Worm (Caenorhabditis elegans) whole organism, mixed stage, embryonic: Measurements from ENCODE around the gene C26B9.2.
A peak's percentile ranks its signal among the peaks of the same experiment; 100 is the strongest.

Source experiments
- M03D4.4 ChIP-seq: sonication (generic microtip); optimal IDR thresholded peaks from 2 replicates; lab custom pipeline; 2017; ENCODE audit warnings: mild to moderate bottlenecking, missing genetic modification characterization, missing compliant biosample characterization
- bed-3 ChIP-seq: fragments of 200-800 bp; sonication (Bioruptor generic); optimal IDR thresholded peaks from 3 replicates; lab custom pipeline; 2018; ENCODE audit warnings: mild to moderate bottlenecking, missing genetic modification characterization, moderate library complexity, missing compliant biosample characterization
- blmp-1 ChIP-seq: fragments of 150-350 bp; optimal IDR thresholded peaks from 2 replicates; lab custom pipeline; 2014; ENCODE audit warnings: missing biosample characterization, missing genetic modification characterization
- ceh-39 ChIP-seq: fragments of 150-350 bp; optimal IDR thresholded peaks from 2 replicates; lab custom pipeline; 2014; ENCODE audit warnings: missing biosample characterization, missing genetic modification characterization
- ceh-43 ChIP-seq: fragments of 200-800 bp; sonication (Bioruptor generic); optimal IDR thresholded peaks from 2 replicates; lab custom pipeline; 2018; ENCODE audit warnings: mild to moderate bottlenecking, missing genetic modification characterization, moderate library complexity, missing compliant biosample characterization
- ceh-83 ChIP-seq: fragments of 200-800 bp; sonication (Bioruptor generic); optimal IDR thresholded peaks from 2 replicates; lab custom pipeline; 2018; ENCODE audit warnings: mild to moderate bottlenecking, missing genetic modification characterization, missing compliant biosample characterization
- ces-1 ChIP-seq: fragments of 150-350 bp; optimal IDR thresholded peaks from 2 replicates; lab custom pipeline; 2014; ENCODE audit warnings: missing biosample characterization, missing genetic modification reagents, missing genetic modification characterization
- cnd-1 ChIP-seq: fragments of 200-800 bp; sonication (Bioruptor generic); optimal IDR thresholded peaks from 2 replicates; lab custom pipeline; 2018; ENCODE audit warnings: mild to moderate bottlenecking, missing genetic modification characterization, missing compliant biosample characterization
- drap-1 ChIP-seq: fragments of 200-800 bp; sonication (Bioruptor generic); optimal IDR thresholded peaks from 3 replicates; lab custom pipeline; 2018; ENCODE audit warnings: mild to moderate bottlenecking, missing genetic modification characterization, missing compliant biosample characterization
- elt-1 ChIP-seq: sonication (generic microtip); optimal IDR thresholded peaks from 2 replicates; lab custom pipeline; 2017; ENCODE audit warnings: missing genetic modification characterization, mild to moderate bottlenecking, missing compliant biosample characterization, antibody characterized with exemption, moderate library complexity, borderline replicate concordance; ENCODE audit not compliant: insufficient read depth
- elt-3 ChIP-seq: fragments of 150-350 bp; optimal IDR thresholded peaks from 2 replicates; lab custom pipeline; 2014; ENCODE audit warnings: missing biosample characterization, missing genetic modification characterization
- flh-1 ChIP-seq: fragments of 200-800 bp; sonication (Bioruptor generic); optimal IDR thresholded peaks from 2 replicates; lab custom pipeline; 2018; ENCODE audit warnings: mild to moderate bottlenecking, missing genetic modification characterization, moderate library complexity, missing compliant biosample characterization
- ham-2 ChIP-seq: fragments of 200-800 bp; sonication (Bioruptor generic); optimal IDR thresholded peaks from 2 replicates; lab custom pipeline; 2018; ENCODE audit warnings: mild to moderate bottlenecking, missing genetic modification characterization, missing compliant biosample characterization
- hlh-1 ChIP-seq: fragments of 150-350 bp; optimal IDR thresholded peaks from 2 replicates; lab custom pipeline; 2014; ENCODE audit warnings: missing biosample characterization, missing genetic modification reagents, missing genetic modification characterization
- lin-13 ChIP-seq: fragments of 150-350 bp; optimal IDR thresholded peaks from 2 replicates; lab custom pipeline; 2014; ENCODE audit warnings: missing biosample characterization, missing genetic modification characterization
- lin-32 ChIP-seq: fragments of 200-800 bp; sonication (Bioruptor generic); optimal IDR thresholded peaks from 2 replicates; lab custom pipeline; 2018; ENCODE audit warnings: mild to moderate bottlenecking, missing genetic modification characterization, missing compliant biosample characterization
- lsy-2 ChIP-seq: fragments of 150-350 bp; optimal IDR thresholded peaks from 2 replicates; lab custom pipeline; 2014; ENCODE audit warnings: missing biosample characterization, missing genetic modification characterization
- mab-5 ChIP-seq: fragments of 150-350 bp; optimal IDR thresholded peaks from 2 replicates; lab custom pipeline; 2014; ENCODE audit warnings: missing biosample characterization, missing genetic modification characterization
- mep-1 ChIP-seq: fragments of 150-350 bp; optimal IDR thresholded peaks from 2 replicates; lab custom pipeline; 2017; ENCODE audit warnings: missing biosample characterization, missing genetic modification reagents, missing genetic modification characterization, inconsistent platforms
- mls-2 ChIP-seq: sonication (generic microtip); optimal IDR thresholded peaks from 2 replicates; lab custom pipeline; 2016; ENCODE audit warnings: mild to moderate bottlenecking, missing genetic modification characterization, moderate library complexity, missing compliant biosample characterization
- nhr-12 ChIP-seq: fragments of 150-350 bp; optimal IDR thresholded peaks from 2 replicates; lab custom pipeline; 2014; ENCODE audit warnings: missing biosample characterization, missing genetic modification characterization
- nhr-2 ChIP-seq: fragments of 150-350 bp; optimal IDR thresholded peaks from 2 replicates; lab custom pipeline; 2014; ENCODE audit warnings: missing biosample characterization, missing genetic modification characterization
- nhr-237 ChIP-seq: fragments of 150-350 bp; optimal IDR thresholded peaks from 2 replicates; lab custom pipeline; 2014; ENCODE audit warnings: missing biosample characterization, missing genetic modification characterization
- nhr-28 ChIP-seq: fragments of 150-350 bp; optimal IDR thresholded peaks from 2 replicates; lab custom pipeline; 2014; ENCODE audit warnings: missing biosample characterization, missing genetic modification characterization
- nhr-76 ChIP-seq: sonication (generic microtip); optimal IDR thresholded peaks from 2 replicates; lab custom pipeline; 2017; ENCODE audit warnings: missing biosample characterization, missing genetic modification characterization
- pha-4 ChIP-seq: fragments of 150-350 bp; optimal IDR thresholded peaks from 2 replicates; lab custom pipeline; 2018; ENCODE audit warnings: missing biosample characterization, missing genetic modification reagents, missing genetic modification characterization
- sem-2 ChIP-seq: fragments of 200-800 bp; sonication (Bioruptor generic); optimal IDR thresholded peaks from 2 replicates; lab custom pipeline; 2018; ENCODE audit warnings: mild to moderate bottlenecking, missing genetic modification characterization, missing compliant biosample characterization
- snpc-4 ChIP-seq: fragments of 150-350 bp; optimal IDR thresholded peaks from 2 replicates; lab custom pipeline; 2014; ENCODE audit warnings: missing biosample characterization, missing genetic modification characterization
- sptf-1 ChIP-seq: sonication (generic microtip); optimal IDR thresholded peaks from 2 replicates; lab custom pipeline; 2017; ENCODE audit warnings: mild to moderate bottlenecking, missing genetic modification characterization, moderate library complexity, missing compliant biosample characterization
- tbx-8 ChIP-seq: fragments of 200-800 bp; sonication (Bioruptor generic); optimal IDR thresholded peaks from 2 replicates; lab custom pipeline; 2018; ENCODE audit warnings: mild to moderate bottlenecking, missing genetic modification characterization, moderate library complexity, missing compliant biosample characterization
- unc-120 ChIP-seq: sonication (generic microtip); optimal IDR thresholded peaks from 2 replicates; lab custom pipeline; 2017; ENCODE audit warnings: missing genetic modification characterization, missing compliant biosample characterization; ENCODE audit not compliant: poor library complexity, severe bottlenecking
- unc-39 ChIP-seq: fragments of 150-350 bp; optimal IDR thresholded peaks from 2 replicates; lab custom pipeline; 2014; ENCODE audit warnings: missing biosample characterization, missing genetic modification characterization
- unc-62 ChIP-seq: fragments of 150-350 bp; optimal IDR thresholded peaks from 2 replicates; lab custom pipeline; 2014; ENCODE audit warnings: missing biosample characterization, missing genetic modification reagents, missing genetic modification characterization
- zip-8 ChIP-seq: fragments of 150-350 bp; optimal IDR thresholded peaks from 2 replicates; lab custom pipeline; 2014; ENCODE audit warnings: missing biosample characterization, missing genetic modification characterization
- ztf-11 ChIP-seq: fragments of 150-350 bp; optimal IDR thresholded peaks from 2 replicates; lab custom pipeline; 2014; ENCODE audit warnings: missing biosample characterization, missing genetic modification characterization

Gene C26B9.2

ce11 chrX:5347856-5348255, 7.9 kb downstream of the C26B9.2 start:
- no peak for TF ChIP-seq snpc-4 (tag; lab: Kevin White, UChicago)
- TF ChIP-seq blmp-1 (tag; lab: Kevin White, UChicago): no peak
- no peak for TF ChIP-seq elt-3
- no peak for TF ChIP-seq ceh-83
- TF ChIP-seq lin-13 (tag; lab: Kevin White, UChicago): no peak
- TF ChIP-seq zip-8 (tag; lab: Kevin White, UChicago): no peak
- TF ChIP-seq sptf-1 (tag; lab: Kevin White, UChicago): no peak
- no peak for TF ChIP-seq nhr-76 (tag; lab: Kevin White, UChicago)
- no peak for TF ChIP-seq lsy-2 (tag; lab: Kevin White, UChicago)
- TF ChIP-seq hlh-1 (tag; lab: Kevin White, UChicago): no peak
- no peak for TF ChIP-seq sem-2 (GFP tag; lab: Kevin White, UChicago)
- no peak for TF ChIP-seq ham-2 (GFP tag; lab: Kevin White, UChicago)
- TF ChIP-seq ceh-39 (tag; lab: Kevin White, UChicago): no peak
- no peak for TF ChIP-seq nhr-28 (tag; lab: Kevin White, UChicago)
- TF ChIP-seq M03D4.4 (tag; lab: Kevin White, UChicago): no peak
- TF ChIP-seq nhr-2: no peak
- TF ChIP-seq elt-1: no peak
- no peak for TF ChIP-seq tbx-8 (GFP tag; lab: Kevin White, UChicago)
- TF ChIP-seq mls-2 (tag; lab: Kevin White, UChicago): no peak

- TF ChIP-seq bed-3 (GFP tag; lab: Kevin White, UChicago) (no peak), lsy-2 (tag; lab: Kevin White, UChicago) (no peak), ceh-83 (no peak), nhr-2 (no peak), unc-120 (tag; lab: Kevin White, UChicago) (no peak), hlh-1 (tag; lab: Kevin White, UChicago) (no peak), sem-2 (GFP tag; lab: Kevin White, UChicago) (no peak), mep-1 (tag; lab: Kevin White, UChicago) (no peak), snpc-4 (tag; lab: Kevin White, UChicago) (no peak), mab-5 (tag; lab: Kevin White, UChicago) (no peak), ztf-11 (tag; lab: Kevin White, UChicago) (no peak), nhr-237 (no peak), tbx-8 (GFP tag; lab: Kevin White, UChicago) (no peak), flh-1 (GFP tag; lab: Kevin White, UChicago) (no peak), lin-32 (GFP tag; lab: Kevin White, UChicago) (no peak), elt-3 (no peak), zip-8 (tag; lab: Kevin White, UChicago) (no peak), lin-13 (tag; lab: Kevin White, UChicago) (no peak), drap-1 (GFP tag; lab: Kevin White, UChicago) (no peak)
Observed at ce11 chrX:5348529-5349148, 8.7 kb downstream of the C26B9.2 start, which contains the start of gene syx-3. Gene syx-3, plus strand, starts transcription at chrX:5349098.

- TF ChIP-seq blmp-1 (tag; lab: Kevin White, UChicago) (no peak), flh-1 (GFP tag; lab: Kevin White, UChicago) (no peak), ceh-43 (GFP tag; lab: Kevin White, UChicago) (no peak), mab-5 (tag; lab: Kevin White, UChicago) (no peak), ceh-39 (tag; lab: Kevin White, UChicago) (no peak), unc-39 (tag; lab: Kevin White, UChicago) (no peak), ceh-83 (no peak), bed-3 (GFP tag; lab: Kevin White, UChicago) (no peak), nhr-2 (no peak), unc-62 (GFP tag; lab: Kevin White, UChicago) (no peak), elt-1 (no peak), mls-2 (tag; lab: Kevin White, UChicago) (peak; percentile 75), unc-120 (tag; lab: Kevin White, UChicago) (no peak), zip-8 (tag; lab: Kevin White, UChicago) (no peak), snpc-4 (tag; lab: Kevin White, UChicago) (no peak), lsy-2 (tag; lab: Kevin White, UChicago) (no peak), ham-2 (GFP tag; lab: Kevin White, UChicago) (peak; percentile 44), nhr-12 (no peak), ztf-11 (tag; lab: Kevin White, UChicago) (no peak), drap-1 (GFP tag; lab: Kevin White, UChicago) (peak; percentile 18), M03D4.4 (tag; lab: Kevin White, UChicago) (peak; percentile 68), pha-4 (tag; lab: Kevin White, UChicago) (no peak), lin-32 (GFP tag; lab: Kevin White, UChicago) (peak; percentile 33), nhr-237 (no peak), hlh-1 (tag; lab: Kevin White, UChicago) (no peak), elt-3 (no peak), tbx-8 (GFP tag; lab: Kevin White, UChicago) (no peak), nhr-28 (tag; lab: Kevin White, UChicago) (no peak), mep-1 (tag; lab: Kevin White, UChicago) (no peak), ces-1 (no peak), nhr-76 (tag; lab: Kevin White, UChicago) (no peak), sem-2 (GFP tag; lab: Kevin White, UChicago) (peak; percentile 42), sptf-1 (tag; lab: Kevin White, UChicago) (peak; percentile 74), lin-13 (tag; lab: Kevin White, UChicago) (no peak), cnd-1 (tag; lab: Kevin White, UChicago) (peak; percentile 57)
Observed at ce11 chrX:5354022-5354876, 14.3 kb downstream of the C26B9.2 start, which contains the start of gene pfn-2. Gene pfn-2, minus strand, starts transcription at chrX:5354072.
